Worm (Caenorhabditis elegans): ENCODE measurements around the gene srbc-20.

The srbc-20 gene

ce11 chrV:2153274-2153673 is 6.4 kb downstream of the srbc-20 start, which contains the start of gene srbc-23:
TSS of gene srbc-23 (plus strand) at chrV:2153574.
- TF ChIP-seq nhr-11 (tag; optimal IDR thresholded peaks at IDR 0.05) (no peak), ceh-16 (tag; optimal IDR thresholded peaks at IDR 0.05) (no peak), nfya-1 (tag; optimal IDR thresholded peaks at IDR 0.05; ENCODE audit: insufficient read depth) (no peak), ceh-28 (tag; optimal IDR thresholded peaks at IDR 0.05) (no peak), nhr-25 (tag; optimal IDR thresholded peaks at IDR 0.05) (no peak), unc-62 (GFP tag; optimal IDR thresholded peaks at IDR 0.05) (no peak), lin-15B (tag; optimal IDR thresholded peaks at IDR 0.05) (no peak), tbx-2 (tag; optimal IDR thresholded peaks at IDR 0.05) (no peak), nhr-237 (tag; optimal IDR thresholded peaks at IDR 0.05) (no peak), lin-39 (tag; optimal IDR thresholded peaks at IDR 0.05) (no peak), snpc-4 (tag; optimal IDR thresholded peaks at IDR 0.05) (no peak), pqm-1 (tag; optimal IDR thresholded peaks at IDR 0.05) (no peak), daf-12 (tag; optimal IDR thresholded peaks at IDR 0.05) (no peak), egl-5 (tag; optimal IDR thresholded peaks at IDR 0.05) (no peak), pha-4 (tag; optimal IDR thresholded peaks at IDR 0.05) (no peak), ceh-9 (tag; optimal IDR thresholded peaks at IDR 0.05) (no peak), sea-2 (GFP tag; optimal IDR thresholded peaks at IDR 0.05) (no peak), fkh-10 (GFP tag; optimal IDR thresholded peaks at IDR 0.05) (no peak)

- TF ChIP-seq jun-1 (tag; optimal IDR thresholded peaks at IDR 0.05) = no peak
- TF ChIP-seq nhr-43 (tag; optimal IDR thresholded peaks at IDR 0.05; ENCODE audit: poor library complexity, severe bottlenecking) = no peak
- no peak for TF ChIP-seq ZK546.5 (tag; optimal IDR thresholded peaks at IDR 0.05)
- no peak for TF ChIP-seq sea-2 (GFP tag; optimal IDR thresholded peaks at IDR 0.05)
- no peak for TF ChIP-seq ama-1 (optimal IDR thresholded peaks at IDR 0.05)
- TF ChIP-seq nhr-11 (tag; optimal IDR thresholded peaks at IDR 0.05) = no peak
- no peak for TF ChIP-seq ceh-82 (tag; optimal IDR thresholded peaks at IDR 0.05)
- no peak for TF ChIP-seq fkh-10 (GFP tag; optimal IDR thresholded peaks at IDR 0.05)
- TF ChIP-seq R02D3.7 (tag; optimal IDR thresholded peaks at IDR 0.05) = no peak
- TF ChIP-seq snpc-4 (tag; optimal IDR thresholded peaks at IDR 0.05) = no peak
- no peak for TF ChIP-seq nhr-76 (tag; optimal IDR thresholded peaks at IDR 0.05)
- no peak for TF ChIP-seq mml-1 (tag; optimal IDR thresholded peaks at IDR 0.05)
- no peak for TF ChIP-seq ceh-28 (tag; optimal IDR thresholded peaks at IDR 0.05)
- no peak for TF ChIP-seq nhr-23 (tag; optimal IDR thresholded peaks at IDR 0.05)
- no peak for TF ChIP-seq nhr-12 (tag; optimal IDR thresholded peaks at IDR 0.05)
- no peak for TF ChIP-seq ztf-11 (tag; optimal IDR thresholded peaks at IDR 0.05)
- no peak for TF ChIP-seq nhr-28 (tag; optimal IDR thresholded peaks at IDR 0.05)
Observed at ce11 chrV:2155232-2155631, 8.3 kb downstream of the srbc-20 start, which contains the start of gene srbc-21. TSS of gene srbc-21 (plus strand) at chrV:2155532.

- TF ChIP-seq unc-39 (tag; optimal IDR thresholded peaks at IDR 0.05) (no peak), ceh-9 (tag; optimal IDR thresholded peaks at IDR 0.05) (no peak), mml-1 (tag; optimal IDR thresholded peaks at IDR 0.05) (no peak), lin-39 (tag; optimal IDR thresholded peaks at IDR 0.05) (no peak), daf-12 (tag; optimal IDR thresholded peaks at IDR 0.05) (no peak), snpc-4 (tag; optimal IDR thresholded peaks at IDR 0.05) (no peak), ztf-11 (tag; optimal IDR thresholded peaks at IDR 0.05) (no peak), pha-4 (tag; optimal IDR thresholded peaks at IDR 0.05) (no peak), R02D3.7 (tag; optimal IDR thresholded peaks at IDR 0.05) (no peak)
Observed at ce11 chrV:2156830-2157229, 9.9 kb downstream of the srbc-20 start, which contains the start of gene srbc-22. TSS of gene srbc-22 (plus strand) at chrV:2157130.

- TF ChIP-seq fkh-2 (tag; optimal IDR thresholded peaks at IDR 0.05) (no peak), fos-1 (tag; optimal IDR thresholded peaks at IDR 0.05) (no peak), lin-39 (tag; optimal IDR thresholded peaks at IDR 0.05) (no peak), eor-1 (tag; optimal IDR thresholded peaks at IDR 0.05) (no peak), nhr-77 (tag; optimal IDR thresholded peaks at IDR 0.05) (no peak), ceh-16 (tag; optimal IDR thresholded peaks at IDR 0.05) (no peak)
Observed at ce11 chrV:2159331-2159730, 12.4 kb downstream of the srbc-20 start, which contains the start of gene C45H4.14. TSS of gene C45H4.14 (minus strand) at chrV:2159431.

ce11 chrV:2163735-2164134 is 16.8 kb downstream of the srbc-20 start, which contains the start of gene str-255:
TSS of gene str-255 (minus strand) at chrV:2163835.
- TF ChIP-seq nhr-28 (tag; optimal IDR thresholded peaks at IDR 0.05) (no peak), unc-39 (tag; optimal IDR thresholded peaks at IDR 0.05) (no peak), ceh-9 (tag; optimal IDR thresholded peaks at IDR 0.05) (no peak), ama-1 (optimal IDR thresholded peaks at IDR 0.05) (no peak), fkh-10 (GFP tag; optimal IDR thresholded peaks at IDR 0.05) (no peak), nhr-76 (tag; optimal IDR thresholded peaks at IDR 0.05) (no peak), mdl-1 (tag; optimal IDR thresholded peaks at IDR 0.05) (no peak), eor-1 (tag; optimal IDR thresholded peaks at IDR 0.05) (no peak), elt-2 (tag; optimal IDR thresholded peaks at IDR 0.05) (no peak), daf-12 (tag; optimal IDR thresholded peaks at IDR 0.05) (no peak)
